Fruit fly (Drosophila melanogaster) whole organism, wandering third instar larva: Measurements from ENCODE around the gene spn-A.

Experiments used
- GATAd ChIP-seq: sonication (Bioruptor generic); optimal IDR thresholded peaks from 2 replicates; lab custom pipeline; 2016; ENCODE audit warnings: missing biosample characterization, missing genetic modification characterization
- Hr83 ChIP-seq: fragments of 200-300 bp; sonication (Bioruptor generic); optimal IDR thresholded peaks from 2 replicates; lab custom pipeline; 2016; ENCODE audit warnings: missing biosample characterization, mild to moderate bottlenecking, missing genetic modification characterization, moderate library complexity; ENCODE audit not compliant: poor library complexity, severe bottlenecking
- Rel ChIP-seq, 2 experiments: fragments of 200-800 bp; sonication (Bioruptor generic) in 1 of 2; optimal IDR thresholded peaks; 2 replicates in 1 of 2; 3 replicates in 1 of 2; lab custom pipeline; 2016 to 2019; ENCODE audit warnings: mild to moderate bottlenecking in 2 of 2, missing biosample characterization in 2 of 2, missing genetic modification characterization in 2 of 2, moderate library complexity in 1 of 2
- br ChIP-seq: fragments of 200-800 bp; sonication (Bioruptor generic); optimal IDR thresholded peaks from 2 replicates; lab custom pipeline; 2016; ENCODE audit warnings: missing biosample characterization, missing genetic modification characterization
- usp ChIP-seq: fragments of >200 bp; optimal IDR thresholded peaks from 2 replicates; lab custom pipeline; 2017; ENCODE audit warnings: missing biosample characterization, missing genetic modification characterization
- woc ChIP-seq: sonication (Bioruptor generic); optimal IDR thresholded peaks from 2 replicates; lab custom pipeline; 2016; ENCODE audit warnings: missing biosample characterization, mild to moderate bottlenecking, missing genetic modification characterization

- TF ChIP-seq woc (GFP tag; lab: Kevin White, UChicago) (no peak), usp (GFP tag; lab: Kevin White, UChicago) (no peak), Rel (GFP tag; optimal IDR thresholded peaks at IDR 0.05; lab: Kevin White, UChicago) (no peak), Rel (tag; optimal IDR thresholded peaks at IDR 0.05; lab: Kevin White, UChicago) (no peak), Hr83 (GFP tag; lab: Kevin White, UChicago) (no peak), br (GFP tag; lab: Kevin White, UChicago) (peak; percentile 25), GATAd (GFP tag; lab: Kevin White, UChicago) (no peak)
These were observed 40.0 kb upstream of the spn-A start for dm6 chr3R:30095855-30096254.
